Worm (Caenorhabditis elegans): ENCODE measurements around the gene ZK897.10.

DNA sequence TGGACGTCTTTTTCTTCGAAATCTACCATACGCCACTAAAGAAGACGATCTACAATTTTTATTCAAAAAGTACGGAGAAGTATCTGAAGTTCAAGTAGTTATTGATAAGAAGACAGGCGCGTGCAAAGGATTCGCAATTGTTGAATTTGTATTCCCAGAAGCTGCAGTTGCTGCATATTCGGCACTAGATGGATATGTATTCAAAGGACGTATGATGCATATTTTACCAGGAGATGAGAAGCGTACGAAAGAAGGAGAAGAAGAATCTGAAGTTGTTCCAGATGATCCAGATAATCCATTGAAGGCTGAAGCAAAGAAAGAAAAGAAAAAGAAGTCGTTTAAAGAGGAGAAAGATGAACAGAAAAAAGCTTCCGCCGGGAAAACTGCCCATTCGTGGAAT is 39.2 kb upstream of the ZK897.10 start:
- TF ChIP-seq T22C8.4 (GFP tag; IDR thresholded peaks at IDR 0.05) (no peak), ztf-23 (GFP tag; IDR thresholded peaks at IDR 0.05) (no peak), flt-1 (GFP tag; IDR thresholded peaks at IDR 0.05) (no peak)
